Worm (Caenorhabditis elegans) whole organism, mixed stage, embryonic: ENCODE data around the gene Y62H9A.3.

ENCODE experiments used
- elt-1 ChIP-seq: sonication (generic microtip); optimal IDR thresholded peaks from 2 replicates; lab custom pipeline; 2017; ENCODE audit warnings: missing genetic modification characterization, mild to moderate bottlenecking, missing compliant biosample characterization, antibody characterized with exemption, moderate library complexity, borderline replicate concordance; ENCODE audit not compliant: insufficient read depth
- elt-3 ChIP-seq: fragments of 150-350 bp; optimal IDR thresholded peaks from 2 replicates; lab custom pipeline; 2014; ENCODE audit warnings: missing biosample characterization, missing genetic modification characterization
- flh-1 ChIP-seq: fragments of 200-800 bp; sonication (Bioruptor generic); optimal IDR thresholded peaks from 2 replicates; lab custom pipeline; 2018; ENCODE audit warnings: mild to moderate bottlenecking, missing genetic modification characterization, moderate library complexity, missing compliant biosample characterization
- lsy-2 ChIP-seq: fragments of 150-350 bp; optimal IDR thresholded peaks from 2 replicates; lab custom pipeline; 2014; ENCODE audit warnings: missing biosample characterization, missing genetic modification characterization
- nhr-12 ChIP-seq: fragments of 150-350 bp; optimal IDR thresholded peaks from 2 replicates; lab custom pipeline; 2014; ENCODE audit warnings: missing biosample characterization, missing genetic modification characterization
- nhr-2 ChIP-seq: fragments of 150-350 bp; optimal IDR thresholded peaks from 2 replicates; lab custom pipeline; 2014; ENCODE audit warnings: missing biosample characterization, missing genetic modification characterization
- nhr-237 ChIP-seq: fragments of 150-350 bp; optimal IDR thresholded peaks from 2 replicates; lab custom pipeline; 2014; ENCODE audit warnings: missing biosample characterization, missing genetic modification characterization
- nhr-76 ChIP-seq: sonication (generic microtip); optimal IDR thresholded peaks from 2 replicates; lab custom pipeline; 2017; ENCODE audit warnings: missing biosample characterization, missing genetic modification characterization
- pha-4 ChIP-seq: fragments of 150-350 bp; optimal IDR thresholded peaks from 2 replicates; lab custom pipeline; 2018; ENCODE audit warnings: missing biosample characterization, missing genetic modification reagents, missing genetic modification characterization
- unc-39 ChIP-seq: fragments of 150-350 bp; optimal IDR thresholded peaks from 2 replicates; lab custom pipeline; 2014; ENCODE audit warnings: missing biosample characterization, missing genetic modification characterization

ce11 chrX:11856214-11856613 lies 23.6 kb downstream of the Y62H9A.3 start:
- TF ChIP-seq pha-4 (tag; lab: Kevin White, UChicago) (no peak), lsy-2 (tag; lab: Kevin White, UChicago) (no peak), elt-1 (tag; lab: Kevin White, UChicago) (no peak), nhr-237 (tag; lab: Kevin White, UChicago) (no peak), nhr-2 (tag; lab: Kevin White, UChicago) (no peak), elt-3 (tag; lab: Kevin White, UChicago) (no peak), nhr-76 (tag; lab: Kevin White, UChicago) (no peak), flh-1 (GFP tag; lab: Kevin White, UChicago) (no peak), unc-39 (tag; lab: Kevin White, UChicago) (no peak), nhr-12 (tag; lab: Kevin White, UChicago) (no peak)
